Worm (Caenorhabditis elegans) whole organism, L2 larva: Measurements from ENCODE around the gene srd-50.

Source experiments
- C34F6.9 ChIP-seq: fragments of 150-350 bp; optimal IDR thresholded peaks from 2 replicates; lab custom pipeline; 2014; ENCODE audit warnings: missing biosample characterization, missing genetic modification characterization
- R02D3.7 ChIP-seq: fragments of 150-350 bp; optimal IDR thresholded peaks from 2 replicates; lab custom pipeline; 2014; ENCODE audit warnings: missing biosample characterization, missing genetic modification characterization
- Y55F3AM.14 ChIP-seq: fragments of 200-800 bp; sonication (Bioruptor generic); optimal IDR thresholded peaks from 2 replicates; lab custom pipeline; 2018; ENCODE audit warnings: mild to moderate bottlenecking, missing genetic modification characterization, missing compliant biosample characterization
- ZK546.5 ChIP-seq: sonication (generic microtip); optimal IDR thresholded peaks from 2 replicates; lab custom pipeline; 2017; ENCODE audit warnings: missing biosample characterization, missing genetic modification characterization
- ama-1 ChIP-seq: fragments of 150-350 bp; optimal IDR thresholded peaks from 2 replicates; lab custom pipeline; 2018; ENCODE audit warnings: inconsistent platforms
- crh-2 ChIP-seq: sonication (generic microtip); optimal IDR thresholded peaks from 2 replicates; lab custom pipeline; 2017; ENCODE audit warnings: missing biosample characterization, missing genetic modification characterization
- egl-27 ChIP-seq: sonication (generic microtip); optimal IDR thresholded peaks from 3 replicates; lab custom pipeline; 2017; ENCODE audit warnings: missing biosample characterization, missing genetic modification reagents, missing genetic modification characterization
- elt-1 ChIP-seq: fragments of 150-350 bp; optimal IDR thresholded peaks from 2 replicates; lab custom pipeline; 2014; ENCODE audit warnings: missing biosample characterization, missing genetic modification characterization
- elt-3 ChIP-seq: sonication (generic microtip); optimal IDR thresholded peaks from 2 replicates; lab custom pipeline; 2017; ENCODE audit warnings: missing biosample characterization, missing genetic modification characterization
- fos-1 ChIP-seq: fragments of 150-350 bp; optimal IDR thresholded peaks from 2 replicates; lab custom pipeline; 2014; ENCODE audit warnings: missing biosample characterization, missing genetic modification characterization
- gmeb-1 ChIP-seq: fragments of 150-350 bp; optimal IDR thresholded peaks from 2 replicates; lab custom pipeline; 2014; ENCODE audit warnings: missing biosample characterization, missing genetic modification characterization
- lin-11 ChIP-seq: fragments of 150-350 bp; sonication (generic microtip); optimal IDR thresholded peaks from 2 replicates; lab custom pipeline; 2014; ENCODE audit warnings: missing biosample characterization, missing genetic modification characterization, inconsistent platforms, mixed read lengths
- lin-39 ChIP-seq: fragments of 150-350 bp; optimal IDR thresholded peaks from 2 replicates; lab custom pipeline; 2014; ENCODE audit warnings: missing biosample characterization, missing genetic modification reagents, missing genetic modification characterization
- lsy-2 ChIP-seq, 2 experiments: fragments of 150-350 bp in 1 of 2; sonication (generic microtip) in 1 of 2; optimal IDR thresholded peaks; 2 replicates each; lab custom pipeline; 2014 to 2017; ENCODE audit warnings: missing biosample characterization in 2 of 2, missing genetic modification characterization in 2 of 2
- mab-5 ChIP-seq: fragments of 150-350 bp; optimal IDR thresholded peaks from 2 replicates; lab custom pipeline; 2014; ENCODE audit warnings: missing biosample characterization, missing genetic modification characterization
- nhr-12 ChIP-seq: fragments of 150-350 bp; optimal IDR thresholded peaks from 2 replicates; lab custom pipeline; 2014; ENCODE audit warnings: missing biosample characterization, missing genetic modification characterization
- nhr-129 ChIP-seq: fragments of 150-350 bp; optimal IDR thresholded peaks from 2 replicates; lab custom pipeline; 2014; ENCODE audit warnings: missing biosample characterization, missing genetic modification characterization
- nhr-21 ChIP-seq: fragments of 150-350 bp; optimal IDR thresholded peaks from 2 replicates; lab custom pipeline; 2014; ENCODE audit warnings: missing biosample characterization, missing genetic modification characterization
- nhr-237 ChIP-seq: fragments of 150-350 bp; optimal IDR thresholded peaks from 2 replicates; lab custom pipeline; 2014; ENCODE audit warnings: missing biosample characterization, missing genetic modification characterization
- nhr-25 ChIP-seq: fragments of 150-350 bp; sonication (generic microtip); optimal IDR thresholded peaks from 3 replicates; lab custom pipeline; 2014; ENCODE audit warnings: missing biosample characterization, missing genetic modification characterization
- peb-1 ChIP-seq: fragments of 150-350 bp; optimal IDR thresholded peaks from 2 replicates; lab custom pipeline; 2014; ENCODE audit warnings: missing biosample characterization, missing genetic modification characterization
- sem-4 ChIP-seq: fragments of 150-350 bp; optimal IDR thresholded peaks from 2 replicates; lab custom pipeline; 2014; ENCODE audit warnings: missing biosample characterization, missing genetic modification reagents, missing genetic modification characterization
- sma-3 ChIP-seq: sonication (generic microtip); optimal IDR thresholded peaks from 2 replicates; lab custom pipeline; 2016; ENCODE audit warnings: missing genetic modification reagents, missing genetic modification characterization, missing compliant biosample characterization
- unc-39 ChIP-seq: fragments of 150-350 bp; optimal IDR thresholded peaks from 2 replicates; lab custom pipeline; 2014; ENCODE audit warnings: missing biosample characterization, missing genetic modification characterization
- unc-55 ChIP-seq: fragments of 150-350 bp; sonication (generic microtip); optimal IDR thresholded peaks from 3 replicates; lab custom pipeline; 2014; ENCODE audit warnings: missing biosample characterization, missing genetic modification reagents, missing genetic modification characterization
- zag-1 ChIP-seq: fragments of 150-350 bp; optimal IDR thresholded peaks from 2 replicates; lab custom pipeline; 2014; ENCODE audit warnings: missing biosample characterization, missing genetic modification characterization
- ztf-11 ChIP-seq: sonication (generic microtip); optimal IDR thresholded peaks from 2 replicates; lab custom pipeline; 2017; ENCODE audit warnings: missing biosample characterization, missing genetic modification characterization

Gene srd-50

ce11 chrX:13500568-13500967, 19.0 kb upstream of the srd-50 start, which contains the start of gene sad-1:
TSS of gene sad-1 (minus strand) at chrX:13500668.
- TF ChIP-seq C34F6.9 (tag; lab: Kevin White, UChicago) (peak; percentile 26), R02D3.7 (no peak)

ce11 chrX:13499923-13500322, 18.3 kb upstream of the srd-50 start:
- TF ChIP-seq crh-2 (tag; lab: Kevin White, UChicago) (peak; percentile 35), nhr-129 (tag; lab: Kevin White, UChicago) (no peak), lsy-2 (tag; optimal IDR thresholded peaks at IDR 0.05; lab: Kevin White, UChicago) (peak in 1 of 2 experiments; percentile 6), ama-1 (no peak)

ce11 chrX:13499098-13499497, 17.5 kb upstream of the srd-50 start:
- peak; percentile 2 for TF ChIP-seq sem-4 (tag; lab: Kevin White, UChicago)
- TF ChIP-seq fos-1 (tag; lab: Kevin White, UChicago), result no peak
- TF ChIP-seq unc-39 (tag; lab: Kevin White, UChicago), result no peak
- TF ChIP-seq elt-3 (tag; lab: Kevin White, UChicago), result no peak
- no peak for TF ChIP-seq peb-1 (tag; lab: Kevin White, UChicago)
- TF ChIP-seq nhr-21, result no peak
- no peak for TF ChIP-seq mab-5 (tag; lab: Kevin White, UChicago)

ce11 chrX:13493762-13494161, 12.2 kb upstream of the srd-50 start:
- peak; percentile 37 for TF ChIP-seq crh-2 (tag; lab: Kevin White, UChicago)
- TF ChIP-seq zag-1 (tag; lab: Kevin White, UChicago), result peak; percentile 30
- TF ChIP-seq lsy-2 (tag; optimal IDR thresholded peaks at IDR 0.05; lab: Kevin White, UChicago), result peak in 1 of 2 experiments; percentile 25
- peak; percentile 17 for TF ChIP-seq C34F6.9 (tag; lab: Kevin White, UChicago)
- TF ChIP-seq lin-39 (tag; lab: Kevin White, UChicago), result peak; percentile 30
- no peak for TF ChIP-seq lin-11 (tag; lab: Kevin White, UChicago)
- TF ChIP-seq unc-55 (GFP tag; lab: Kevin White, UChicago), result peak; percentile 74
- TF ChIP-seq Y55F3AM.14 (GFP tag; lab: Kevin White, UChicago), result no peak
- peak; percentile 26 for TF ChIP-seq mab-5 (tag; lab: Kevin White, UChicago)

- TF ChIP-seq nhr-129 (tag; lab: Kevin White, UChicago) (no peak), zag-1 (tag; lab: Kevin White, UChicago) (no peak), egl-27 (no peak), ama-1 (no peak), sem-4 (tag; lab: Kevin White, UChicago) (no peak), mab-5 (tag; lab: Kevin White, UChicago) (no peak), nhr-237 (tag; lab: Kevin White, UChicago) (no peak)
These were observed 3.2 kb upstream of the srd-50 start, which contains the start of gene srd-51 for ce11 chrX:13484813-13485212. TSS of gene srd-51 (minus strand) at chrX:13484913.

- TF ChIP-seq elt-3 (tag; lab: Kevin White, UChicago), result no peak
- no peak for TF ChIP-seq nhr-25 (tag; lab: Kevin White, UChicago)
- TF ChIP-seq gmeb-1, result no peak
- TF ChIP-seq unc-55 (GFP tag; lab: Kevin White, UChicago), result no peak
- TF ChIP-seq sma-3 (GFP tag; lab: Kevin White, UChicago), result no peak
- TF ChIP-seq elt-1 (tag; lab: Kevin White, UChicago), result no peak
- TF ChIP-seq ama-1, result no peak
- TF ChIP-seq nhr-12 (tag; lab: Kevin White, UChicago), result no peak
These were observed 4.2 kb downstream of the srd-50 start, which contains the start of gene efn-3 for ce11 chrX:13477356-13477755. TSS of gene efn-3 (minus strand) at chrX:13477456.

ce11 chrX:13471855-13472254, 9.7 kb downstream of the srd-50 start, which contains the start of gene tre-4:
TSS of gene tre-4 (plus strand) at chrX:13472155.
- TF ChIP-seq unc-55 (GFP tag; lab: Kevin White, UChicago) (peak; percentile 39), ZK546.5 (tag; lab: Kevin White, UChicago) (no peak), unc-39 (tag; lab: Kevin White, UChicago) (no peak), ztf-11 (tag; lab: Kevin White, UChicago) (no peak)
- TF ChIP-seq, all 48 proteins: peak for 1
